Fruit fly (Drosophila melanogaster): ENCODE measurements around the gene Cad86C.

Cad86C gene

dm6 chr3R:10852232-10852774 lies 25.4 kb downstream of the Cad86C start, which contains the start of gene CG4565 (continued):
- TF ChIP-seq CG4617 (GFP tag; optimal IDR thresholded peaks at IDR 0.05; ENCODE audit: borderline replicate concordance) (no peak), CG4328 (GFP tag; optimal IDR thresholded peaks at IDR 0.05) (peak; percentile 28), CG10654 (GFP tag; optimal IDR thresholded peaks at IDR 0.05) (no peak), CG12659 (GFP tag; optimal IDR thresholded peaks at IDR 0.05) (no peak), Dref (GFP tag; IDR thresholded peaks at IDR 0.05) (no peak; the same call in 1 of the 2 replicates), CG4820 (GFP tag; optimal IDR thresholded peaks at IDR 0.05) (no peak), MESR4 (GFP tag; optimal IDR thresholded peaks at IDR 0.05) (no peak), CG34224 (GFP tag; IDR thresholded peaks at IDR 0.05; ENCODE audit: partially characterized antibody) (peak; percentile 51; the same call in 1 of the 3 replicates), Opbp (GFP tag; IDR thresholded peaks at IDR 0.05; ENCODE audit: partially characterized antibody) (peak; percentile 63; the same call in 2 of the 3 replicates), HmgD (GFP tag; optimal IDR thresholded peaks at IDR 0.05) (no peak), corto (GFP tag; optimal IDR thresholded peaks at IDR 0.05) (no peak), Spps (tag; optimal IDR thresholded peaks at IDR 0.05) (no peak), phol (tag; optimal IDR thresholded peaks at IDR 0.05) (peak; percentile 29), lab (GFP tag; optimal IDR thresholded peaks at IDR 0.05) (no peak), CG10274 (GFP tag; optimal IDR thresholded peaks at IDR 0.05) (no peak), tll (GFP tag; optimal IDR thresholded peaks at IDR 0.05) (no peak), NfI (GFP tag; optimal IDR thresholded peaks at IDR 0.05) (no peak), cwo (GFP tag; optimal IDR thresholded peaks at IDR 0.05) (no peak), Lpt (GFP tag; optimal IDR thresholded peaks at IDR 0.05) (no peak), Scr (GFP tag; IDR thresholded peaks at IDR 0.05; ENCODE audit: partially characterized antibody) (peak; percentile 42; the same call in 1 of the 2 replicates), kah (GFP tag; optimal IDR thresholded peaks at IDR 0.05) (no peak), btn (GFP tag; optimal IDR thresholded peaks at IDR 0.05) (no peak), Kr (GFP tag; optimal IDR thresholded peaks at IDR 0.05) (no peak), Fer1 (GFP tag; optimal IDR thresholded peaks at IDR 0.05) (peak; percentile 42), CG11504 (tag; optimal IDR thresholded peaks at IDR 0.05) (no peak), zf30C (GFP tag; optimal IDR thresholded peaks at IDR 0.05) (peak; percentile 9), Bdp1 (GFP tag; optimal IDR thresholded peaks at IDR 0.05) (no peak), cas (GFP tag; IDR thresholded peaks at IDR 0.05) (no peak), CG12236 (GFP tag; optimal IDR thresholded peaks at IDR 0.05) (no peak), seq (GFP tag; IDR thresholded peaks at IDR 0.05) (no peak), sima (GFP tag; optimal IDR thresholded peaks at IDR 0.05) (no peak), CG30431 (GFP tag; optimal IDR thresholded peaks at IDR 0.05) (no peak), crp (GFP tag; optimal IDR thresholded peaks at IDR 0.05) (peak in 1 of 2 experiments; percentile 60), ERR (GFP tag; optimal IDR thresholded peaks at IDR 0.05) (no peak), sug (tag; optimal IDR thresholded peaks at IDR 0.05) (peak; percentile 7), twi (tag; optimal IDR thresholded peaks at IDR 0.05) (no peak), sens (GFP tag) (peak; percentile 13), zfh1 (GFP tag; IDR thresholded peaks at IDR 0.05) (no peak), bbx (GFP tag; IDR thresholded peaks at IDR 0.05; ENCODE audit: partially characterized antibody) (peak; percentile 53), hkb (optimal IDR thresholded peaks at IDR 0.05) (no peak), hkb (GFP tag; IDR thresholded peaks at IDR 0.05) (0 out of 2 replicates have a peak, but pooled peaks have one; percentile 35), CG9876 (GFP tag; optimal IDR thresholded peaks at IDR 0.05) (no peak), Myb (GFP tag; optimal IDR thresholded peaks at IDR 0.05) (peak; percentile 88), CG3163 (GFP tag; optimal IDR thresholded peaks at IDR 0.05) (no peak), Hmr (GFP tag; optimal IDR thresholded peaks at IDR 0.05) (peak; percentile 31), ato (GFP tag; IDR thresholded peaks at IDR 0.05; ENCODE audit: partially characterized antibody) (peak; percentile 58), eyg (GFP tag; optimal IDR thresholded peaks at IDR 0.05) (no peak), jing (GFP tag; optimal IDR thresholded peaks at IDR 0.05) (no peak), Ets97D (GFP tag; optimal IDR thresholded peaks at IDR 0.05) (peak; percentile 43), pzg (GFP tag; optimal IDR thresholded peaks at IDR 0.05) (peak; percentile 45)
